Fruit fly (Drosophila melanogaster) whole organism, prepupa: ENCODE measurements around the gene CG44838.
A peak's percentile ranks its signal among the peaks of the same experiment; 100 is the strongest.

Experiments
- CG10631 ChIP-seq: fragments of 200-800 bp; sonication (Bioruptor generic); optimal IDR thresholded peaks from 2 replicates; lab custom pipeline; 2016; ENCODE audit warnings: missing biosample characterization, missing genetic modification characterization
- CG10669 ChIP-seq: fragments of 200-800 bp; sonication (Bioruptor generic); optimal IDR thresholded peaks from 3 replicates; lab custom pipeline; 2018; ENCODE audit warnings: missing biosample characterization, mild to moderate bottlenecking, missing genetic modification characterization, moderate library complexity
- CG15336 ChIP-seq: fragments of 200-800 bp; sonication (Bioruptor generic); IDR thresholded peaks from 2 replicates; pipeline ENCODE4 v1.3.6; 2022; ENCODE audit warnings: missing biosample characterization, missing genetic modification characterization
- CG1621 ChIP-seq: fragments of 200-800 bp; sonication (Bioruptor generic); optimal IDR thresholded peaks from 3 replicates; lab custom pipeline; 2018; ENCODE audit warnings: missing biosample characterization, mild to moderate bottlenecking, missing genetic modification characterization
- CG16779 ChIP-seq: fragments of 200-800 bp; sonication (Bioruptor generic); optimal IDR thresholded peaks from 3 replicates; lab custom pipeline; 2017; ENCODE audit warnings: missing biosample characterization, mild to moderate bottlenecking, missing genetic modification characterization
- CG3032 ChIP-seq: fragments of 200-800 bp; optimal IDR thresholded peaks from 2 replicates; lab custom pipeline; 2019; ENCODE audit warnings: missing biosample characterization, mild to moderate bottlenecking, missing genetic modification characterization, moderate library complexity
- CG31627 ChIP-seq: fragments of 200-800 bp; sonication (Bioruptor generic); optimal IDR thresholded peaks from 3 replicates; lab custom pipeline; 2016; ENCODE audit warnings: missing biosample characterization, missing genetic modification characterization
- CG32006 ChIP-seq: fragments of 200-800 bp; sonication (Bioruptor generic); optimal IDR thresholded peaks from 3 replicates; lab custom pipeline; 2017; ENCODE audit warnings: missing biosample characterization, mild to moderate bottlenecking, missing genetic modification characterization
- CG3919 ChIP-seq: fragments of 200-800 bp; sonication (Bioruptor generic); optimal IDR thresholded peaks from 3 replicates; lab custom pipeline; 2016; ENCODE audit warnings: missing biosample characterization, missing genetic modification characterization
- CG6163 ChIP-seq: fragments of 200-800 bp; sonication (Bioruptor generic); IDR thresholded peaks from 3 replicates; pipeline ENCODE4 v1.3.6; 2022; ENCODE audit warnings: missing biosample characterization, missing genetic modification characterization
- CG6276 ChIP-seq: fragments of 200-800 bp; sonication (Bioruptor generic); optimal IDR thresholded peaks from 2 replicates; lab custom pipeline; 2017; ENCODE audit warnings: missing biosample characterization, mild to moderate bottlenecking, missing genetic modification characterization
- CG6808 ChIP-seq: fragments of 200-800 bp; sonication (Bioruptor generic); optimal IDR thresholded peaks from 3 replicates; lab custom pipeline; 2017; ENCODE audit warnings: missing biosample characterization, missing genetic modification characterization, mild to moderate bottlenecking, moderate library complexity, missing genetic modification reagents
- CG6854 ChIP-seq: fragments of 200-800 bp; sonication (Bioruptor generic); optimal IDR thresholded peaks from 2 replicates; lab custom pipeline; 2017; ENCODE audit warnings: missing biosample characterization, mild to moderate bottlenecking, missing genetic modification characterization
- CG7368 ChIP-seq: fragments of 200-800 bp; sonication (Bioruptor generic); optimal IDR thresholded peaks from 3 replicates; lab custom pipeline; 2016; ENCODE audit warnings: missing biosample characterization, missing genetic modification characterization
- CG8119 ChIP-seq: fragments of 200-800 bp; sonication (Bioruptor generic); IDR thresholded peaks from 3 replicates; pipeline ENCODE4 v1.3.6; 2022; ENCODE audit warnings: missing biosample characterization, missing genetic modification characterization
- CG8632 ChIP-seq: fragments of 200-800 bp; sonication (Bioruptor generic); optimal IDR thresholded peaks from 3 replicates; lab custom pipeline; 2016; ENCODE audit warnings: missing biosample characterization, missing genetic modification characterization
- CG9139 ChIP-seq: fragments of 200-800 bp; sonication (Bioruptor generic); optimal IDR thresholded peaks from 3 replicates; lab custom pipeline; 2017; ENCODE audit warnings: missing biosample characterization, mild to moderate bottlenecking, missing genetic modification characterization
- Eip78C ChIP-seq: fragments of 200-800 bp; sonication (Bioruptor generic); peaks from one replicate; lab custom pipeline; 2016; ENCODE audit warnings: missing biosample characterization, missing genetic modification characterization
- Ets96B ChIP-seq: fragments of 200-800 bp; optimal IDR thresholded peaks from 2 replicates; lab custom pipeline; 2019; ENCODE audit warnings: missing biosample characterization, mild to moderate bottlenecking, missing genetic modification characterization, moderate library complexity
- Hr39 ChIP-seq: fragments of 200-800 bp; sonication (Bioruptor generic); optimal IDR thresholded peaks from 2 replicates; lab custom pipeline; 2016; ENCODE audit warnings: missing biosample characterization, missing genetic modification characterization
- Hr4 ChIP-seq: fragments of 200-800 bp; sonication (Bioruptor generic); optimal IDR thresholded peaks from 3 replicates; lab custom pipeline; 2016; ENCODE audit warnings: missing biosample characterization, missing genetic modification characterization
- Lpt ChIP-seq: fragments of 200-800 bp; sonication (Bioruptor generic); optimal IDR thresholded peaks from 3 replicates; lab custom pipeline; 2016; ENCODE audit warnings: missing biosample characterization, missing genetic modification characterization
- OdsH ChIP-seq: fragments of 200-800 bp; sonication (Bioruptor generic); optimal IDR thresholded peaks from 3 replicates; lab custom pipeline; 2016; ENCODE audit warnings: missing biosample characterization, missing genetic modification characterization
- Smox ChIP-seq: fragments of 200-800 bp; sonication (Bioruptor generic); optimal IDR thresholded peaks from 3 replicates; lab custom pipeline; 2016; ENCODE audit warnings: missing biosample characterization, missing genetic modification characterization
- Sox14 ChIP-seq: fragments of 200-800 bp; sonication (Bioruptor generic); optimal IDR thresholded peaks from 3 replicates; lab custom pipeline; 2016; ENCODE audit warnings: missing biosample characterization, missing genetic modification characterization
- achi ChIP-seq: fragments of 200-800 bp; sonication (Bioruptor generic); optimal IDR thresholded peaks from 3 replicates; lab custom pipeline; 2016; ENCODE audit warnings: missing biosample characterization, missing genetic modification characterization
- acj6 ChIP-seq: fragments of 200-800 bp; sonication (Bioruptor generic); optimal IDR thresholded peaks from 3 replicates; lab custom pipeline; 2016; ENCODE audit warnings: missing biosample characterization, missing genetic modification characterization
- cyc ChIP-seq: fragments of 200-800 bp; sonication (Bioruptor generic); optimal IDR thresholded peaks from 3 replicates; lab custom pipeline; 2016; ENCODE audit warnings: missing biosample characterization, missing genetic modification characterization
- dac ChIP-seq: fragments of 200-800 bp; sonication (Bioruptor generic); optimal IDR thresholded peaks from 2 replicates; lab custom pipeline; 2017; ENCODE audit warnings: missing biosample characterization, mild to moderate bottlenecking, missing genetic modification characterization
- dsx ChIP-seq: fragments of 200-800 bp; optimal IDR thresholded peaks from 3 replicates; lab custom pipeline; 2019; ENCODE audit warnings: missing biosample characterization, mild to moderate bottlenecking, missing genetic modification characterization, moderate library complexity; ENCODE audit not compliant: poor library complexity, severe bottlenecking
- eg ChIP-seq: fragments of 200-800 bp; sonication (Bioruptor generic); IDR thresholded peaks from 3 replicates; pipeline ENCODE4 v1.3.6; 2022; ENCODE audit warnings: missing biosample characterization, missing genetic modification characterization
- esn ChIP-seq: fragments of 200-800 bp; sonication (Bioruptor generic); optimal IDR thresholded peaks from 2 replicates; lab custom pipeline; 2016; ENCODE audit warnings: missing biosample characterization, mild to moderate bottlenecking, missing genetic modification characterization, moderate library complexity
- fd85E ChIP-seq: fragments of 200-800 bp; sonication (Bioruptor generic); optimal IDR thresholded peaks from 3 replicates; lab custom pipeline; 2016; ENCODE audit warnings: missing biosample characterization, missing genetic modification characterization
- fkh ChIP-seq: fragments of 200-800 bp; sonication (Bioruptor generic); optimal IDR thresholded peaks from 3 replicates; lab custom pipeline; 2017; ENCODE audit warnings: missing biosample characterization, mild to moderate bottlenecking, missing genetic modification characterization, moderate library complexity
- net ChIP-seq: fragments of 200-800 bp; sonication (Bioruptor generic); optimal IDR thresholded peaks from 3 replicates; lab custom pipeline; 2016; ENCODE audit warnings: missing biosample characterization, missing genetic modification characterization
- pdm3 ChIP-seq: fragments of 200-800 bp; sonication (Bioruptor generic); optimal IDR thresholded peaks from 3 replicates; lab custom pipeline; 2016; ENCODE audit warnings: missing biosample characterization, missing genetic modification characterization
- salr ChIP-seq, 2 experiments: fragments of 200-800 bp; sonication (Bioruptor generic); optimal IDR thresholded peaks; 3 replicates each; lab custom pipeline; 2016 to 2018; ENCODE audit warnings: missing biosample characterization in 2 of 2, missing genetic modification characterization in 2 of 2, mild to moderate bottlenecking in 1 of 2
- spab ChIP-seq: fragments of 200-800 bp; sonication (Bioruptor generic); optimal IDR thresholded peaks from 2 replicates; lab custom pipeline; 2017; ENCODE audit warnings: missing biosample characterization, mild to moderate bottlenecking, missing genetic modification characterization, missing genetic modification reagents
- ss ChIP-seq, 2 experiments: fragments of 200-800 bp; sonication (Bioruptor generic); optimal IDR thresholded peaks; 2 replicates in 1 of 2; 3 replicates in 1 of 2; lab custom pipeline; 2017 to 2018; ENCODE audit warnings: mild to moderate bottlenecking in 2 of 2, missing biosample characterization in 2 of 2, missing genetic modification characterization in 2 of 2, moderate library complexity in 1 of 2
- vri ChIP-seq: fragments of 200-800 bp; sonication (Bioruptor generic); optimal IDR thresholded peaks from 3 replicates; lab custom pipeline; 2016; ENCODE audit warnings: missing biosample characterization, mild to moderate bottlenecking, missing genetic modification characterization

Gene CG44838

DNA sequence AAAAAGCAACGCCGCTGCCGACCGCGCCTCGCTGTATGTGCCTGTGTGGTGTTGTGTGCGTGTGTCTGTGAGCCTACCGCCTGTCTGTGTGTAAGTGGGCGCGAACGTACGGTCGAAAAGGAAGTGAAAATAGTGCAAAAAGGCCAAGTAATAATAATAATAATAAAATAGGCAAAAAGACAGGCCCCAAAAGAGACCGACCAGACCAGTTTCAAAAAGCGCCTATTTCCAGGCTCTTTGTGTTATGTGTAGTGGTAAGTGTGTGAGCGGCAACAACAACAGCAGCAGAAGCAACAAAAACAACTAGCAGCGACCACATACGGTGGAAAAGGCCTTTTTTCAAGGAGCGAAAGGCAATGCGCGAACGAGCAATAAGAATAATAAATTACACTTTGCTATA lies 1.9 kb downstream of the CG44838 start (continued):
- TF ChIP-seq CG6808, result peak; percentile 78
- TF ChIP-seq CG16779 (tag; lab: Kevin White, UChicago), result peak; percentile 27

DNA sequence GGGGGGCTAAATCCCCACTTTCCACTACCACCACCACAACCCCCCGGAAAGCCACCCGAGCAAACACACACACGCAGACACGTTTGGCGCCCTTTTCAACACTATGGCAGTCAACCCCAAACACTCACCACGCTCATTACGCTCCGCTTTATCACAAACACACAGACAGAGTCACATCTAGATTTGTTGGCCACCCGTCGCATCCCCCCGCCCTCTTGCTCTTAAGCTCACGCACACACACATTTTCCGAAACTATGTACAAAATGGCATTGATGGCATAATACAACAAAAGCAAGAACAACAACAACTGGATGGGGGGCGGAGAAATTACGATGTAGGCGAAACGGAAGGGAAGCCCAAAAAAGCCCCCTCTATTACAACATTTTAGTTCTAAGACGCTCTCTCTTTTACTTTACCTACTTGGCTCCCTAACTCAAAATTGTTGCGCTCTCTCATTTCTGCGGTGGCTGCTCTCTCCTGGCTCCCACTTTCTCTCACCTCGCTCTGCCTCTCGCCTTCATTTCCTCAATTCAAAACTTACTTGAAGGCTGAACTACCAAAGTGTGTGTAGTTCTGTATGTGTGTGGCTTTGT lies 4.9 kb downstream of the CG44838 start:
- TF ChIP-seq CG8632 (GFP tag; lab: Kevin White, UChicago) (no peak), fkh (GFP tag; lab: Kevin White, UChicago) (peak; percentile 74)

DNA sequence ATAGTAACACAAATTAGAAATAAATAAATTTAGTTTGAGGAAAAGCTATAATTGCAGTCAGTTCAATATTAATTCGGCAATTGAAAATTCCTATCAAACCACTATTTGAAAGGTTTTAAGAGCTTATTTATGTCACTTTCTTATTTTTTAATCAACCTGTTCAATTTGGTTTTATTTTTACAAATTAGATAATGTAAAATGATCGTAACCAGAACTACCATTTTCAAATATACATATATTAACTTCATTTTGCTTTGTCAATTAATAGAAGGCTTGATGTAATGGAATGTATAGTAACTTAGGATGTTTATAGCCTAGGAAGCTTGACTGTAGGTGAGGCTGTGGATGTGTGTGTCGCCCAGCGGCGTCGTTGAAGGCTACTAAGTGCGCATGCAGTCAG lies 5.7 kb downstream of the CG44838 start:
- TF ChIP-seq achi (GFP tag; lab: Kevin White, UChicago) (peak; percentile 2), Smox (GFP tag; lab: Kevin White, UChicago) (peak; percentile 10), CG3032 (tag; lab: Kevin White, UChicago) (peak; percentile 3), OdsH (GFP tag; lab: Kevin White, UChicago) (peak; percentile 20), Hr4 (peak; percentile 38), vri (GFP tag; lab: Kevin White, UChicago) (no peak), CG6276 (peak; percentile 6), CG9139 (GFP tag; lab: Kevin White, UChicago) (no peak), acj6 (peak; percentile 2), esn (GFP tag; lab: Kevin White, UChicago) (peak; percentile 6), Eip78C (GFP tag; lab: Kevin White, UChicago) (peak; percentile 73), CG32006 (GFP tag; lab: Kevin White, UChicago) (peak; percentile 52), CG3919 (GFP tag; lab: Kevin White, UChicago) (peak; percentile 18), pdm3 (peak; percentile 6), net (GFP tag; lab: Kevin White, UChicago) (peak; percentile 10), CG16779 (tag; lab: Kevin White, UChicago) (no peak), CG7368 (no peak)

DNA sequence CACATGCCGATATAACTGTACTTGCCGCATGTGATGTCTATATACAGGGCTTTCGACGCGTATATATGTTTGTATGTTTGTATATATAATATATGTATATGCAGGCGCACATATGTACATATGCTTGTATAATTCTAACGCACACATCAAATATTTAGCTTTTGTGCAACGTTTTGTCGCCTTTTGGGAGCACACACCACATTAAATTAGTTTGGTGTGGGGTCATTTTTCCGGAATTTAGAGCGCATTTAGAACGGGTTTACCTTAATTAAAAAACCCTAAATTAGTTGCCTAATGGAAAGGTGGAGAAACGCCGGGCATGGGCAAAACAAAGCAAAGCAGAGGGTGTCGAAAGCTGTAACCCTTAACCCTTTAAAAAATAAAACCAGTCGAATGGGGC lies 6.4 kb downstream of the CG44838 start:
- no peak for TF ChIP-seq CG10631
- no peak for TF ChIP-seq cyc (GFP tag; lab: Kevin White, UChicago)
- TF ChIP-seq eg, result no peak
- TF ChIP-seq Sox14 (GFP tag; lab: Kevin White, UChicago), result no peak
- no peak for TF ChIP-seq Smox (GFP tag; lab: Kevin White, UChicago)
- TF ChIP-seq fkh (GFP tag; lab: Kevin White, UChicago), result no peak
- TF ChIP-seq Hr39, result no peak
- no peak for TF ChIP-seq CG31627 (GFP tag; lab: Kevin White, UChicago)
- TF ChIP-seq Ets96B (tag; lab: Kevin White, UChicago), result no peak
- no peak for TF ChIP-seq acj6
- no peak for TF ChIP-seq dsx (GFP tag; lab: Kevin White, UChicago)
- no peak for TF ChIP-seq OdsH (GFP tag; lab: Kevin White, UChicago)
- no peak for TF ChIP-seq CG6163
- TF ChIP-seq dac (GFP tag; lab: Kevin White, UChicago), result no peak
- no peak for TF ChIP-seq ss (GFP tag; optimal IDR thresholded peaks at IDR 0.05; lab: Kevin White, UChicago)
- no peak for TF ChIP-seq CG32006 (GFP tag; lab: Kevin White, UChicago)

DNA sequence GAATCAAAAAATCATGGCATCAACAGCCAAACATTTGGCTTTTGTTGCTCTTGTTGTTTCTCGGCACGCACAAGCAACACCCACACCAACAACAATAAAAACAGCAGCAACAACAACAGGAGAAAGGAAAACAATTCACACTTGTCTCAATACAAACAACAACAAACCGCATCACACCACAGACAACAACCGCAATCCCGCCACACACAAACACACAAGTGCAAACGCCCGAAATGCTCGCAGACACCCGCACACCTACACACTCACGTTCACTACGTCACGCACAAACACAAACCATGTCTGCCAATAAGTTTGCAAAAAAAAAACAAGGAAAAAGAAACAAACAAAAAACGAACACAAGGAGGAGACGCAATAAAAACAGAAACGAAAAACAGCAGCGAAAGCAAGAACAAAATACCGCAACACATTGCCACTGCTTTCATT lies 6.9 kb downstream of the CG44838 start:
- TF ChIP-seq Lpt, result peak; percentile 48
- TF ChIP-seq CG6854 (GFP tag; lab: Kevin White, UChicago), result peak; percentile 48
- TF ChIP-seq Ets96B (tag; lab: Kevin White, UChicago), result no peak
- TF ChIP-seq ss (GFP tag; optimal IDR thresholded peaks at IDR 0.05; lab: Kevin White, UChicago), result peak; percentile 68 to 71
- peak; percentile 21 for TF ChIP-seq fd85E (GFP tag; lab: Kevin White, UChicago)
- TF ChIP-seq OdsH (GFP tag; lab: Kevin White, UChicago), result no peak
- peak; percentile 66 for TF ChIP-seq CG8119 (GFP tag; lab: Robert Waterston, UW)
- peak; percentile 2 for TF ChIP-seq spab (GFP tag; lab: Kevin White, UChicago)
- peak; percentile 44 for TF ChIP-seq net (GFP tag; lab: Kevin White, UChicago)
- peak; percentile 40 for TF ChIP-seq Eip78C (GFP tag; lab: Kevin White, UChicago)
- peak; percentile 59 for TF ChIP-seq CG6808
- peak; percentile 73 for TF ChIP-seq CG6276
- peak; percentile 32 for TF ChIP-seq CG3919 (GFP tag; lab: Kevin White, UChicago)
- TF ChIP-seq CG10669 (GFP tag; lab: Kevin White, UChicago), result no peak
- TF ChIP-seq CG15336 (GFP tag; lab: Robert Waterston, UW), result peak; percentile 60
- peak; percentile 80; the same call in 2 of the 3 replicates for TF ChIP-seq CG6163
- TF ChIP-seq achi (GFP tag; lab: Kevin White, UChicago), result peak; percentile 9
- TF ChIP-seq fkh (GFP tag; lab: Kevin White, UChicago), result peak; percentile 77
- peak; percentile 8 for TF ChIP-seq CG16779 (tag; lab: Kevin White, UChicago)
- TF ChIP-seq salr (GFP tag; optimal IDR thresholded peaks at IDR 0.05; lab: Kevin White, UChicago), result peak in 1 of 2 experiments; percentile 11
- TF ChIP-seq dac (GFP tag; lab: Kevin White, UChicago), result no peak
- no peak for TF ChIP-seq CG10631
- peak; percentile 23 for TF ChIP-seq CG1621 (tag; lab: Kevin White, UChicago)
- peak; percentile 83 for TF ChIP-seq eg
